Worm (Caenorhabditis elegans) whole organism, midembryonic: ENCODE data around the gene Y6D1A.1.

Experiments used
- T22C8.4 ChIP-seq: fragments of 200-800 bp; sonication (Bioruptor generic); IDR thresholded peaks from 2 replicates; pipeline ENCODE4 v1.3.6; 2022; ENCODE audit warnings: missing genetic modification characterization, missing compliant biosample characterization
- flt-1 ChIP-seq: fragments of 200-800 bp; sonication (Bioruptor generic); IDR thresholded peaks from 2 replicates; pipeline ENCODE4 v1.3.6; 2022; ENCODE audit warnings: missing genetic modification characterization, missing compliant biosample characterization
- klf-2 ChIP-seq: fragments of 200-800 bp; sonication (Bioruptor generic); conservative IDR thresholded peaks from 2 replicates; pipeline ENCODE4 v1.3.6; 2022; ENCODE audit warnings: missing genetic modification reagents, missing genetic modification characterization, missing compliant biosample characterization
- med-1 ChIP-seq: sonication (generic microtip); optimal IDR thresholded peaks from 2 replicates; lab custom pipeline; 2017; ENCODE audit warnings: missing genetic modification characterization, mild to moderate bottlenecking, missing compliant biosample characterization, antibody characterized with exemption, missing genetic modification reagents; ENCODE audit not compliant: insufficient read depth
- ref-1 ChIP-seq: fragments of 200-800 bp; sonication (Bioruptor generic); conservative IDR thresholded peaks from 2 replicates; pipeline ENCODE4 v1.3.6; 2022; ENCODE audit warnings: missing genetic modification reagents, missing genetic modification characterization, missing compliant biosample characterization
- ztf-29 ChIP-seq: fragments of 200-800 bp; sonication (Bioruptor generic); IDR thresholded peaks from 2 replicates; pipeline ENCODE4 v1.3.6; 2022; ENCODE audit warnings: missing genetic modification reagents, missing genetic modification characterization, missing compliant biosample characterization

ce11 chrII:11852191-11852901 is 28.9 kb upstream of the Y6D1A.1 start:
- TF ChIP-seq T22C8.4 (GFP tag; lab: Robert Waterston, UW), result no peak
- no peak for TF ChIP-seq ref-1 (GFP tag; lab: Robert Waterston, UW)
- TF ChIP-seq med-1 (GFP tag; lab: Kevin White, UChicago), result no peak
- no peak for TF ChIP-seq flt-1 (GFP tag; lab: Robert Waterston, UW)
- no peak for TF ChIP-seq klf-2 (GFP tag; lab: Robert Waterston, UW)
- TF ChIP-seq ztf-29, result no peak
